Fruit fly (Drosophila melanogaster) whole organism, embryonic: Measurements from ENCODE around the gene CG13842.

ENCODE experiments used
- Adf1 ChIP-seq: fragments of 200-800 bp; sonication (Bioruptor generic); IDR thresholded peaks from 2 replicates; pipeline ENCODE4 v1.3.6; 2022; ENCODE audit warnings: missing biosample characterization, missing genetic modification characterization
- CG12104 ChIP-seq: fragments of 200-800 bp; sonication (Bioruptor generic); optimal IDR thresholded peaks from 3 replicates; lab custom pipeline; 2016; ENCODE audit warnings: missing biosample characterization, missing genetic modification characterization
- CG1233 ChIP-seq: fragments of 200-800 bp; sonication (Bioruptor generic); optimal IDR thresholded peaks from 4 replicates; lab custom pipeline; 2018; ENCODE audit warnings: missing biosample characterization, mild to moderate bottlenecking, missing genetic modification characterization
- CG12391 ChIP-seq: fragments of 200-800 bp; sonication (Bioruptor generic); optimal IDR thresholded peaks from 3 replicates; lab custom pipeline; 2018; ENCODE audit warnings: missing biosample characterization, mild to moderate bottlenecking, missing genetic modification characterization, moderate library complexity
- CG15269 ChIP-seq: fragments of 200-800 bp; sonication (Bioruptor generic); optimal IDR thresholded peaks from 2 replicates; lab custom pipeline; 2018; ENCODE audit warnings: missing biosample characterization, mild to moderate bottlenecking, missing genetic modification characterization, moderate library complexity
- CG17802 ChIP-seq: fragments of 200-800 bp; sonication (Bioruptor generic); optimal IDR thresholded peaks from 2 replicates; lab custom pipeline; 2018; ENCODE audit warnings: missing biosample characterization, mild to moderate bottlenecking, missing genetic modification characterization, moderate library complexity
- CG30431 ChIP-seq: fragments of 200-800 bp; sonication (Bioruptor generic); optimal IDR thresholded peaks from 2 replicates; lab custom pipeline; 2017; ENCODE audit warnings: missing biosample characterization, missing genetic modification characterization
- CG31224 ChIP-seq: fragments of 200-800 bp; sonication (Bioruptor generic); IDR thresholded peaks from 2 replicates; pipeline ENCODE4 v1.3.6; 2022; ENCODE audit warnings: missing biosample characterization, missing genetic modification characterization
- CG34376 ChIP-seq: fragments of 200-800 bp; sonication (Bioruptor generic); optimal IDR thresholded peaks from 2 replicates; lab custom pipeline; 2018; ENCODE audit warnings: missing biosample characterization, mild to moderate bottlenecking, missing genetic modification characterization
- CG3847 ChIP-seq: fragments of 200-800 bp; sonication (Bioruptor generic); IDR thresholded peaks from 2 replicates; pipeline ENCODE4 v1.3.6; 2022; ENCODE audit warnings: missing biosample characterization, missing genetic modification characterization
- CG6175 ChIP-seq: fragments of 200-800 bp; sonication (Bioruptor generic); IDR thresholded peaks from 3 replicates; pipeline ENCODE4 v1.3.6; 2022; ENCODE audit warnings: missing biosample characterization, missing genetic modification characterization
- CG6765 ChIP-seq: fragments of 200-800 bp; sonication (Bioruptor generic); optimal IDR thresholded peaks from 3 replicates; lab custom pipeline; 2017; ENCODE audit warnings: missing biosample characterization, mild to moderate bottlenecking, missing genetic modification characterization
- CG7271 ChIP-seq: fragments of 200-800 bp; sonication (Bioruptor generic); optimal IDR thresholded peaks from 2 replicates; lab custom pipeline; 2018; ENCODE audit warnings: missing biosample characterization, mild to moderate bottlenecking, missing genetic modification characterization, moderate library complexity
- CG8290 ChIP-seq, 3 experiments: fragments of 200-800 bp; sonication (Bioruptor generic); optimal IDR thresholded peaks; 2 replicates each; lab custom pipeline; 2016 to 2019; ENCODE audit warnings: missing biosample characterization in 3 of 3, missing genetic modification characterization in 3 of 3, mild to moderate bottlenecking in 2 of 3, moderate library complexity in 1 of 3
- Dad ChIP-seq: fragments of 200-800 bp; sonication (Bioruptor generic); optimal IDR thresholded peaks from 3 replicates; lab custom pipeline; 2016; ENCODE audit warnings: missing biosample characterization, missing genetic modification characterization
- Fer1 ChIP-seq: fragments of 200-800 bp; sonication (Bioruptor generic); optimal IDR thresholded peaks from 2 replicates; lab custom pipeline; 2017; ENCODE audit warnings: missing biosample characterization, mild to moderate bottlenecking, missing genetic modification characterization
- HLH54F ChIP-seq: fragments of 200-800 bp; sonication (Bioruptor generic); optimal IDR thresholded peaks from 3 replicates; lab custom pipeline; 2016; ENCODE audit warnings: missing biosample characterization, missing genetic modification characterization
- Hmr ChIP-seq: fragments of 200-800 bp; sonication (Bioruptor generic); optimal IDR thresholded peaks from 3 replicates; lab custom pipeline; 2017; ENCODE audit warnings: mild to moderate bottlenecking, missing biosample characterization, missing genetic modification reagents, missing genetic modification characterization
- Hr39 ChIP-seq: fragments of >200 bp; optimal IDR thresholded peaks from 2 replicates; lab custom pipeline; 2017
- MBD-R2 ChIP-seq: fragments of 200-800 bp; sonication (Bioruptor generic); IDR thresholded peaks from 2 replicates; pipeline ENCODE4 v1.3.6; 2022; ENCODE audit warnings: missing biosample characterization, missing genetic modification characterization
- Nf-YB ChIP-seq: fragments of 200-800 bp; sonication (Bioruptor generic); optimal IDR thresholded peaks from 3 replicates; lab custom pipeline; 2019; ENCODE audit warnings: missing biosample characterization, mild to moderate bottlenecking, missing genetic modification characterization, moderate library complexity
- Poxn ChIP-seq: fragments of 200-800 bp; sonication (Bioruptor generic); IDR thresholded peaks from 2 replicates; pipeline ENCODE4 v1.3.6; 2022; ENCODE audit warnings: missing biosample characterization, missing genetic modification characterization
- Ravus ChIP-seq: fragments of 200-800 bp; sonication (Bioruptor generic); IDR thresholded peaks from 2 replicates; pipeline ENCODE4 v1.3.6; 2022; ENCODE audit warnings: missing biosample characterization, missing genetic modification characterization
- Rx ChIP-seq: fragments of 200-800 bp; sonication (Bioruptor generic); IDR thresholded peaks from 2 replicates; pipeline ENCODE4 v1.3.6; 2022; ENCODE audit warnings: missing biosample characterization, missing genetic modification characterization
- Side ChIP-seq: fragments of 200-800 bp; sonication (Bioruptor generic); optimal IDR thresholded peaks from 2 replicates; lab custom pipeline; 2016; ENCODE audit warnings: missing biosample characterization, missing genetic modification characterization
- Sin3A ChIP-seq: fragments of >200 bp; optimal IDR thresholded peaks from 2 replicates; lab custom pipeline; 2018
- TFAM ChIP-seq: fragments of 200-800 bp; sonication (Bioruptor generic); optimal IDR thresholded peaks from 2 replicates; lab custom pipeline; 2017; ENCODE audit warnings: missing biosample characterization, missing genetic modification characterization, inconsistent platforms
- az2 ChIP-seq: fragments of 200-800 bp; sonication (Bioruptor generic); optimal IDR thresholded peaks from 3 replicates; lab custom pipeline; 2016; ENCODE audit warnings: missing biosample characterization, missing genetic modification characterization
- cad ChIP-seq: fragments of >200 bp; optimal IDR thresholded peaks from 2 replicates; lab custom pipeline; 2017; ENCODE audit warnings: missing biosample characterization, missing genetic modification characterization
- chn ChIP-seq: fragments of 200-800 bp; sonication (Bioruptor generic); optimal IDR thresholded peaks from 2 replicates; lab custom pipeline; 2016; ENCODE audit warnings: missing biosample characterization, missing genetic modification characterization
- da ChIP-seq: fragments of 200-800 bp; sonication (Bioruptor generic); optimal IDR thresholded peaks from 2 replicates; lab custom pipeline; 2016; ENCODE audit warnings: missing biosample characterization, missing genetic modification characterization
- ems ChIP-seq: fragments of 200-800 bp; sonication (Bioruptor generic); optimal IDR thresholded peaks from 3 replicates; lab custom pipeline; 2016; ENCODE audit warnings: missing biosample characterization, missing genetic modification characterization
- ewg ChIP-seq: fragments of 200-800 bp; sonication (Bioruptor generic); optimal IDR thresholded peaks from 3 replicates; lab custom pipeline; 2017; ENCODE audit warnings: mild to moderate bottlenecking, missing biosample characterization, missing genetic modification reagents, missing genetic modification characterization
- fd64A ChIP-seq: fragments of 200-800 bp; sonication (Bioruptor generic); optimal IDR thresholded peaks from 3 replicates; lab custom pipeline; 2018; ENCODE audit warnings: missing biosample characterization, mild to moderate bottlenecking, missing genetic modification characterization
- hbn ChIP-seq: fragments of 200-800 bp; sonication (Bioruptor generic); IDR thresholded peaks from 2 replicates; pipeline ENCODE4 v1.3.6; 2022; ENCODE audit warnings: missing biosample characterization, missing genetic modification characterization; ENCODE audit not compliant: partially characterized antibody
- jumu ChIP-seq: fragments of 200-800 bp; sonication (Bioruptor generic); optimal IDR thresholded peaks from 3 replicates; lab custom pipeline; 2016; ENCODE audit warnings: missing biosample characterization, missing genetic modification characterization
- kay ChIP-seq: fragments of 200-800 bp; sonication (Bioruptor generic); optimal IDR thresholded peaks from 2 replicates; lab custom pipeline; 2016; ENCODE audit warnings: missing biosample characterization, missing genetic modification characterization
- lmd ChIP-seq: fragments of 200-800 bp; sonication (Bioruptor generic); IDR thresholded peaks from 2 replicates; pipeline ENCODE4 v1.3.6; 2022; ENCODE audit warnings: missing biosample characterization, missing genetic modification characterization
- lov ChIP-seq, 2 experiments: fragments of 200-800 bp in 1 of 2; fragments of >200 bp in 1 of 2; sonication (Bioruptor generic) in 1 of 2; IDR thresholded peaks in 1 of 2; optimal IDR thresholded peaks in 1 of 2; 2 replicates in 1 of 2; 3 replicates in 1 of 2; pipeline versions ENCODE4 v1.3.6 to Lab custom; 2017 to 2022; ENCODE audit warnings: missing biosample characterization in 1 of 2, missing genetic modification characterization in 1 of 2
- luna ChIP-seq: fragments of 200-800 bp; sonication (Bioruptor generic); optimal IDR thresholded peaks from 2 replicates; lab custom pipeline; 2016; ENCODE audit warnings: missing biosample characterization, missing genetic modification characterization
- mirr ChIP-seq: fragments of 200-800 bp; sonication (Bioruptor generic); optimal IDR thresholded peaks from 3 replicates; lab custom pipeline; 2018; ENCODE audit warnings: missing biosample characterization, mild to moderate bottlenecking, missing genetic modification characterization
- phol ChIP-seq: fragments of 200-800 bp; sonication (Bioruptor generic); optimal IDR thresholded peaks from 3 replicates; lab custom pipeline; 2018; ENCODE audit warnings: missing biosample characterization, mild to moderate bottlenecking, missing genetic modification characterization, moderate library complexity
- prd ChIP-seq, 3 experiments: fragments of >200 bp in 2 of 3; fragments of 200-800 bp in 1 of 3; sonication (Bioruptor generic) in 1 of 3; optimal IDR thresholded peaks in 2 of 3; IDR thresholded peaks in 1 of 3; 2 replicates in 2 of 3; 3 replicates in 1 of 3; pipeline versions ENCODE4 v1.3.6 to Lab custom; 2017 to 2022; ENCODE audit warnings: missing biosample characterization in 1 of 3, missing genetic modification characterization in 1 of 3
- psq ChIP-seq: fragments of 200-800 bp; sonication (Bioruptor generic); optimal IDR thresholded peaks from 2 replicates; lab custom pipeline; 2017; ENCODE audit warnings: missing biosample characterization, missing genetic modification characterization
- pum ChIP-seq: fragments of 200-800 bp; sonication (Bioruptor generic); optimal IDR thresholded peaks from 2 replicates; lab custom pipeline; 2016; ENCODE audit warnings: missing biosample characterization, missing genetic modification characterization
- run ChIP-seq: fragments of 200-800 bp; sonication (Bioruptor generic); optimal IDR thresholded peaks from 3 replicates; lab custom pipeline; 2018; ENCODE audit warnings: missing biosample characterization, mild to moderate bottlenecking, missing genetic modification characterization
- sens-2 ChIP-seq: fragments of 200-800 bp; sonication (Bioruptor generic); IDR thresholded peaks from 2 replicates; pipeline ENCODE4 v1.3.6; 2022; ENCODE audit warnings: missing biosample characterization, missing genetic modification characterization
- tna ChIP-seq: fragments of 200-800 bp; sonication (Bioruptor generic); IDR thresholded peaks from 2 replicates; pipeline ENCODE4 v1.3.6; 2022; ENCODE audit warnings: missing biosample characterization, missing genetic modification characterization; ENCODE audit not compliant: partially characterized antibody
- ttk ChIP-seq: fragments of 200-800 bp; sonication (Bioruptor generic); IDR thresholded peaks from 2 replicates; pipeline ENCODE4 v2.1.2; 2022; ENCODE audit warnings: missing biosample characterization, missing genetic modification characterization
- wek ChIP-seq: fragments of 200-800 bp; sonication (Bioruptor generic); optimal IDR thresholded peaks from 3 replicates; lab custom pipeline; 2018; ENCODE audit warnings: missing biosample characterization, mild to moderate bottlenecking, missing genetic modification characterization, moderate library complexity
- zf30C ChIP-seq: fragments of 200-800 bp; sonication (Bioruptor generic); optimal IDR thresholded peaks from 3 replicates; lab custom pipeline; 2018; ENCODE audit warnings: missing biosample characterization, mild to moderate bottlenecking, missing genetic modification characterization

CG13842 gene

dm6 chr3R:22720808-22721306 lies 13.8 kb upstream of the CG13842 start, which contains the start of gene wge (continued):
- TF ChIP-seq Adf1 (GFP tag; lab: Robert Waterston, UW) (no peak), CG17802 (tag; lab: Kevin White, UChicago) (no peak), CG7271 (tag; lab: Kevin White, UChicago) (no peak), chn (GFP tag; lab: Kevin White, UChicago) (no peak), Hr39 (lab: Kevin White, UChicago) (no peak), CG12104 (GFP tag; lab: Kevin White, UChicago) (no peak), az2 (GFP tag; lab: Kevin White, UChicago) (no peak), lmd (no peak), fd64A (no peak), zf30C (GFP tag; lab: Kevin White, UChicago) (no peak), mirr (GFP tag; lab: Kevin White, UChicago) (no peak), Fer1 (peak; percentile 16), ewg (GFP tag; lab: Kevin White, UChicago) (no peak), MBD-R2 (GFP tag; lab: Robert Waterston, UW) (0 out of 2 replicates have a peak, but pooled peaks have one; percentile 5), Hmr (GFP tag; lab: Kevin White, UChicago) (no peak), Rx (GFP tag; lab: Robert Waterston, UW) (no peak), CG31224 (GFP tag; lab: Robert Waterston, UW) (no peak), prd (optimal IDR thresholded peaks at IDR 0.05; lab: Kevin White, UChicago) (no peak), prd (GFP tag; IDR thresholded peaks at IDR 0.05; lab: Robert Waterston, UW) (no peak), wek (no peak), lov (optimal IDR thresholded peaks at IDR 0.05; lab: Kevin White, UChicago) (no peak), lov (GFP tag; IDR thresholded peaks at IDR 0.05; lab: Robert Waterston, UW) (no peak), run (tag; lab: Kevin White, UChicago) (no peak), Dad (no peak), Ravus (GFP tag; lab: Robert Waterston, UW) (no peak), ttk (no peak), CG30431 (GFP tag; lab: Kevin White, UChicago) (no peak), pum (GFP tag; lab: Kevin White, UChicago) (no peak), CG15269 (tag; lab: Kevin White, UChicago) (no peak), da (GFP tag; lab: Kevin White, UChicago) (no peak), CG8290 (GFP tag; optimal IDR thresholded peaks at IDR 0.05; lab: Kevin White, UChicago) (no peak), CG8290 (tag; optimal IDR thresholded peaks at IDR 0.05; lab: Kevin White, UChicago) (no peak), jumu (GFP tag; lab: Kevin White, UChicago) (no peak), CG12391 (no peak), cad (GFP tag; lab: Kevin White, UChicago) (no peak), CG6765 (GFP tag; lab: Kevin White, UChicago) (no peak), CG1233 (GFP tag; lab: Kevin White, UChicago) (no peak), CG6175 (GFP tag; lab: Robert Waterston, UW) (no peak), HLH54F (GFP tag; lab: Kevin White, UChicago) (no peak), ems (GFP tag; lab: Kevin White, UChicago) (no peak), phol (tag; lab: Kevin White, UChicago) (peak; percentile 21), hbn (GFP tag; lab: Robert Waterston, UW) (no peak; the same call in 1 of the 2 replicates), tna (peak; percentile 58; the same call in 1 of the 2 replicates), Poxn (GFP tag; lab: Robert Waterston, UW) (no peak), CG34376 (GFP tag; lab: Kevin White, UChicago) (no peak), psq (GFP tag; lab: Kevin White, UChicago) (no peak), Side (GFP tag; lab: Kevin White, UChicago) (no peak), kay (GFP tag; lab: Kevin White, UChicago) (peak; percentile 81), TFAM (no peak), CG3847 (GFP tag; lab: Robert Waterston, UW) (no peak), luna (GFP tag; lab: Kevin White, UChicago) (no peak), Sin3A (lab: Kevin White, UChicago) (peak; percentile 20), Nf-YB (GFP tag; lab: Kevin White, UChicago) (no peak), sens-2 (GFP tag; lab: Robert Waterston, UW) (no peak)
